Worm (Caenorhabditis elegans): ENCODE measurements around the gene acr-17.
A peak's percentile ranks its signal among the peaks of the same experiment; 100 is the strongest.

Gene acr-17

ce11 chrV:2652557-2653133, 44.2 kb downstream of the acr-17 start, which contains the start of the genes W02H5.8 and angl-1:
W02H5.8 (minus strand) TSS chrV:2652657.
angl-1 (plus strand) TSS chrV:2653083.
- TF ChIP-seq sea-2 (GFP tag; optimal IDR thresholded peaks at IDR 0.05) (no peak), ztf-4 (tag; optimal IDR thresholded peaks at IDR 0.05) (no peak), nfya-1 (tag; optimal IDR thresholded peaks at IDR 0.05; ENCODE audit: insufficient read depth) (no peak), fos-1 (tag; optimal IDR thresholded peaks at IDR 0.05) (no peak), ztf-11 (tag; optimal IDR thresholded peaks at IDR 0.05) (no peak), mdl-1 (tag; optimal IDR thresholded peaks at IDR 0.05) (no peak), R02D3.7 (tag; optimal IDR thresholded peaks at IDR 0.05) (no peak)

- TF ChIP-seq nhr-43 (tag; optimal IDR thresholded peaks at IDR 0.05; ENCODE audit: poor library complexity, severe bottlenecking) (no peak), skn-1 (tag; optimal IDR thresholded peaks at IDR 0.05) (no peak), unc-39 (tag; optimal IDR thresholded peaks at IDR 0.05) (no peak), nhr-67 (tag; optimal IDR thresholded peaks at IDR 0.05) (no peak), pha-4 (tag; optimal IDR thresholded peaks at IDR 0.05) (peak; percentile 78), elt-2 (tag; optimal IDR thresholded peaks at IDR 0.05) (peak; percentile 43)
Observed at ce11 chrV:2656159-2656558, 47.7 kb downstream of the acr-17 start.

ce11 chrV:2657682-2658081, 49.2 kb downstream of the acr-17 start:
- TF ChIP-seq egl-27 (tag; optimal IDR thresholded peaks at IDR 0.05) (no peak), ceh-28 (tag; optimal IDR thresholded peaks at IDR 0.05) (no peak), nhr-76 (tag; optimal IDR thresholded peaks at IDR 0.05) (no peak), pqm-1 (tag; optimal IDR thresholded peaks at IDR 0.05) (peak; percentile 9), nhr-43 (tag; optimal IDR thresholded peaks at IDR 0.05; ENCODE audit: poor library complexity, severe bottlenecking) (no peak), ceh-16 (tag; optimal IDR thresholded peaks at IDR 0.05) (no peak), elt-2 (tag; optimal IDR thresholded peaks at IDR 0.05) (peak; percentile 50), ztf-4 (tag; optimal IDR thresholded peaks at IDR 0.05) (no peak), lin-15B (tag; optimal IDR thresholded peaks at IDR 0.05) (peak; percentile 7), skn-1 (tag; optimal IDR thresholded peaks at IDR 0.05) (no peak), daf-12 (tag; optimal IDR thresholded peaks at IDR 0.05) (no peak), nfya-1 (tag; optimal IDR thresholded peaks at IDR 0.05; ENCODE audit: insufficient read depth) (peak; percentile 26), nhr-23 (tag; optimal IDR thresholded peaks at IDR 0.05) (no peak), pha-4 (tag; optimal IDR thresholded peaks at IDR 0.05) (peak; percentile 39), unc-62 (GFP tag; optimal IDR thresholded peaks at IDR 0.05) (no peak), ceh-82 (tag; optimal IDR thresholded peaks at IDR 0.05) (no peak), fkh-2 (tag; optimal IDR thresholded peaks at IDR 0.05) (no peak), mdl-1 (tag; optimal IDR thresholded peaks at IDR 0.05) (no peak), R02D3.7 (tag; optimal IDR thresholded peaks at IDR 0.05) (no peak), nhr-77 (tag; optimal IDR thresholded peaks at IDR 0.05) (no peak), snpc-4 (tag; optimal IDR thresholded peaks at IDR 0.05) (no peak), ztf-11 (tag; optimal IDR thresholded peaks at IDR 0.05) (no peak), unc-39 (tag; optimal IDR thresholded peaks at IDR 0.05) (no peak)

- no peak for TF ChIP-seq nhr-11 (tag; optimal IDR thresholded peaks at IDR 0.05)
- TF ChIP-seq mdl-1 (tag; optimal IDR thresholded peaks at IDR 0.05), result no peak
- no peak for TF ChIP-seq lin-39 (tag; optimal IDR thresholded peaks at IDR 0.05)
- no peak for TF ChIP-seq nhr-237 (tag; optimal IDR thresholded peaks at IDR 0.05)
- no peak for TF ChIP-seq fos-1 (tag; optimal IDR thresholded peaks at IDR 0.05)
- no peak for TF ChIP-seq nhr-23 (tag; optimal IDR thresholded peaks at IDR 0.05)
- no peak for TF ChIP-seq pha-4 (tag; optimal IDR thresholded peaks at IDR 0.05)
- no peak for TF ChIP-seq ceh-16 (tag; optimal IDR thresholded peaks at IDR 0.05)
- TF ChIP-seq elt-1 (tag; optimal IDR thresholded peaks at IDR 0.05), result no peak
- no peak for TF ChIP-seq lin-15B (tag; optimal IDR thresholded peaks at IDR 0.05)
- no peak for TF ChIP-seq lsy-12 (tag; optimal IDR thresholded peaks at IDR 0.05)
- no peak for TF ChIP-seq aly-2 (tag; optimal IDR thresholded peaks at IDR 0.05)
- TF ChIP-seq egl-5 (tag; optimal IDR thresholded peaks at IDR 0.05), result no peak
- no peak for TF ChIP-seq pqm-1 (tag; optimal IDR thresholded peaks at IDR 0.05)
- TF ChIP-seq ceh-28 (tag; optimal IDR thresholded peaks at IDR 0.05), result no peak
- TF ChIP-seq nhr-76 (tag; optimal IDR thresholded peaks at IDR 0.05), result no peak
Observed at ce11 chrV:2660457-2660856, 52.0 kb downstream of the acr-17 start.

- peak; percentile 14 for TF ChIP-seq lsy-12 (tag; optimal IDR thresholded peaks at IDR 0.05)
- no peak for TF ChIP-seq skn-1 (tag; optimal IDR thresholded peaks at IDR 0.05)
Observed at ce11 chrV:2664525-2665053, 56.1 kb downstream of the acr-17 start, which contains the start of gene ndx-2. ndx-2 (minus strand) TSS chrV:2665003.

Measured in whole organism, L3 larva.